Worm (Caenorhabditis elegans): ENCODE data around the gene col-155.

DNA sequence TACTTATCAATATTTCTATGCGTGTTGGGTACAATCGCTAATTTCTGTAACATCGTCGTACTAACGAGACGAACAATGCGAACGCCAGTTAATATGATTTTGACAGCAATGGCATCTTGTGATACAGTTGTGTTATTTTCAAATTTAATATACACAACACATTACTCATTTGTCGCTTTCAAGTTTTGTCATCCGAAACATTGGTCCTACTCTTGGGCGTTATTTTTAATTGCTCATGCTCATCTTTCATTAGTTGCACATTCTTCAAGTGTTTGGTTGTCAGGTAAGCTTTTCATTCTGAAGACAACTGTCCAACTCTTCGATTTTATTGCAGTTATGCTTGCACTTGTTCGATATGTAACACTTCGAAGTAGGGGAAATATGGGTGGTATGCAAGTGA, 49.5 kb upstream of the col-155 start:
- TF ChIP-seq nhr-237 (tag; optimal IDR thresholded peaks at IDR 0.05) (no peak), nhr-12 (tag; optimal IDR thresholded peaks at IDR 0.05) (no peak)

All from whole organism, mixed stage, embryonic.